Worm (Caenorhabditis elegans) whole organism, late embryonic: Measurements from ENCODE around the gene cutl-1.

Source experiments
- K09A11.1 ChIP-seq: sonication (generic microtip); optimal IDR thresholded peaks from 2 replicates; lab custom pipeline; 2017; ENCODE audit warnings: antibody characterized with exemption, mild to moderate bottlenecking, missing genetic modification characterization, missing compliant biosample characterization; ENCODE audit not compliant: insufficient read depth
- ama-1 ChIP-seq: fragments of 150-350 bp; optimal IDR thresholded peaks from 2 replicates; lab custom pipeline; 2014
- ceh-19 ChIP-seq: fragments of 200-800 bp; sonication (Bioruptor generic); optimal IDR thresholded peaks from 2 replicates; lab custom pipeline; 2018; ENCODE audit warnings: mild to moderate bottlenecking, missing genetic modification characterization, missing compliant biosample characterization
- ceh-30 ChIP-seq: fragments of 150-350 bp; optimal IDR thresholded peaks from 2 replicates; lab custom pipeline; 2014; ENCODE audit warnings: missing biosample characterization, missing genetic modification characterization
- che-1 ChIP-seq: sonication (generic microtip); optimal IDR thresholded peaks from 2 replicates; lab custom pipeline; 2016; ENCODE audit warnings: mild to moderate bottlenecking, missing genetic modification characterization, missing compliant biosample characterization
- fax-1 ChIP-seq: sonication (generic microtip); optimal IDR thresholded peaks from 2 replicates; lab custom pipeline; 2016; ENCODE audit warnings: missing genotype, missing genetic modification characterization, missing compliant biosample characterization
- nfya-1 ChIP-seq: sonication (generic microtip); optimal IDR thresholded peaks from 2 replicates; lab custom pipeline; 2017; ENCODE audit warnings: missing genetic modification characterization, mild to moderate bottlenecking, missing compliant biosample characterization, antibody characterized with exemption, moderate library complexity
- nhr-11 ChIP-seq: fragments of 150-350 bp; optimal IDR thresholded peaks from 2 replicates; lab custom pipeline; 2014; ENCODE audit warnings: missing biosample characterization, missing genetic modification characterization
- nhr-232 ChIP-seq: sonication (generic microtip); optimal IDR thresholded peaks from 2 replicates; lab custom pipeline; 2016; ENCODE audit warnings: missing genetic modification characterization, missing compliant biosample characterization
- pha-4 ChIP-seq: fragments of 150-350 bp; optimal IDR thresholded peaks from 2 replicates; lab custom pipeline; 2018; ENCODE audit warnings: missing biosample characterization, missing genetic modification reagents, missing genetic modification characterization
- pqm-1 ChIP-seq: sonication (generic microtip); optimal IDR thresholded peaks from 2 replicates; lab custom pipeline; 2016; ENCODE audit warnings: missing genetic modification characterization, missing compliant biosample characterization
- rnt-1 ChIP-seq: sonication (generic microtip); optimal IDR thresholded peaks from 2 replicates; lab custom pipeline; 2016; ENCODE audit warnings: missing genetic modification characterization, missing compliant biosample characterization
- sox-2 ChIP-seq: fragments of 200-800 bp; sonication (Bioruptor generic); IDR thresholded peaks from 2 replicates; pipeline ENCODE4 v1.3.6; 2022; ENCODE audit warnings: missing genetic modification reagents, missing genetic modification characterization, missing compliant biosample characterization

ce11 chrV:13427378-13427777 lies 21.5 kb upstream of the cutl-1 start:
- TF ChIP-seq rnt-1 (no peak), fax-1 (tag; lab: Kevin White, UChicago) (no peak), ceh-30 (no peak), pha-4 (tag; lab: Kevin White, UChicago) (no peak), sox-2 (GFP tag; lab: Robert Waterston, UW) (no peak), che-1 (tag; lab: Kevin White, UChicago) (no peak), ama-1 (lab: Kevin White, UChicago) (no peak), pqm-1 (tag; lab: Kevin White, UChicago) (no peak), K09A11.1 (tag; lab: Kevin White, UChicago) (no peak), nhr-232 (tag; lab: Kevin White, UChicago) (no peak), nhr-11 (tag; lab: Kevin White, UChicago) (no peak), ceh-19 (GFP tag; lab: Kevin White, UChicago) (no peak), nfya-1 (tag; lab: Kevin White, UChicago) (no peak)
